Worm (Caenorhabditis elegans): ENCODE measurements around the gene F14F8.8.

- no peak for TF ChIP-seq nhr-28 (tag; optimal IDR thresholded peaks at IDR 0.05)
- no peak for TF ChIP-seq snpc-4 (tag; optimal IDR thresholded peaks at IDR 0.05)
- no peak for TF ChIP-seq zag-1 (tag; optimal IDR thresholded peaks at IDR 0.05)
- TF ChIP-seq unc-62 (GFP tag; optimal IDR thresholded peaks at IDR 0.05 in 1 of 2) = no peak
- TF ChIP-seq unc-62 (tag; optimal IDR thresholded peaks at IDR 0.05) = no peak
- TF ChIP-seq hif-1 (tag; optimal IDR thresholded peaks at IDR 0.05) = no peak
Observed at ce11 chrV:16666647-16667046, 5.5 kb downstream of the F14F8.8 start, which contains the start of gene F14F8.14.

Measured in whole organism, L4 larva.